Fruit fly (Drosophila melanogaster) whole organism, prepupa: ENCODE data around the gene CG10274.

ENCODE experiments used
- CG11294 ChIP-seq: fragments of 200-800 bp; sonication (Bioruptor generic); IDR thresholded peaks from 2 replicates; pipeline ENCODE4 v1.3.6; 2022; ENCODE audit warnings: missing biosample characterization, missing genetic modification characterization
- CG1621 ChIP-seq: fragments of 200-800 bp; sonication (Bioruptor generic); optimal IDR thresholded peaks from 3 replicates; lab custom pipeline; 2018; ENCODE audit warnings: missing biosample characterization, mild to moderate bottlenecking, missing genetic modification characterization
- CG3032 ChIP-seq: fragments of 200-800 bp; optimal IDR thresholded peaks from 2 replicates; lab custom pipeline; 2019; ENCODE audit warnings: missing biosample characterization, mild to moderate bottlenecking, missing genetic modification characterization, moderate library complexity
- CG32006 ChIP-seq: fragments of 200-800 bp; sonication (Bioruptor generic); optimal IDR thresholded peaks from 3 replicates; lab custom pipeline; 2017; ENCODE audit warnings: missing biosample characterization, mild to moderate bottlenecking, missing genetic modification characterization
- CG6808 ChIP-seq: fragments of 200-800 bp; sonication (Bioruptor generic); optimal IDR thresholded peaks from 3 replicates; lab custom pipeline; 2017; ENCODE audit warnings: missing biosample characterization, missing genetic modification characterization, mild to moderate bottlenecking, moderate library complexity, missing genetic modification reagents
- CG8319 ChIP-seq: fragments of 200-800 bp; sonication (Bioruptor generic); optimal IDR thresholded peaks from 3 replicates; lab custom pipeline; 2016; ENCODE audit warnings: missing biosample characterization, missing genetic modification characterization
- CG8632 ChIP-seq: fragments of 200-800 bp; sonication (Bioruptor generic); optimal IDR thresholded peaks from 3 replicates; lab custom pipeline; 2016; ENCODE audit warnings: missing biosample characterization, missing genetic modification characterization
- Hr39 ChIP-seq: fragments of 200-800 bp; sonication (Bioruptor generic); optimal IDR thresholded peaks from 2 replicates; lab custom pipeline; 2016; ENCODE audit warnings: missing biosample characterization, missing genetic modification characterization
- esn ChIP-seq: fragments of 200-800 bp; sonication (Bioruptor generic); optimal IDR thresholded peaks from 2 replicates; lab custom pipeline; 2016; ENCODE audit warnings: missing biosample characterization, mild to moderate bottlenecking, missing genetic modification characterization, moderate library complexity
- lz ChIP-seq: fragments of 200-800 bp; sonication (Bioruptor generic); optimal IDR thresholded peaks from 3 replicates; lab custom pipeline; 2016; ENCODE audit warnings: missing biosample characterization, missing genetic modification characterization
- pdm3 ChIP-seq: fragments of 200-800 bp; sonication (Bioruptor generic); optimal IDR thresholded peaks from 3 replicates; lab custom pipeline; 2016; ENCODE audit warnings: missing biosample characterization, missing genetic modification characterization
- spab ChIP-seq: fragments of 200-800 bp; sonication (Bioruptor generic); optimal IDR thresholded peaks from 2 replicates; lab custom pipeline; 2017; ENCODE audit warnings: missing biosample characterization, mild to moderate bottlenecking, missing genetic modification characterization, missing genetic modification reagents
- ss ChIP-seq, 2 experiments: fragments of 200-800 bp; sonication (Bioruptor generic); optimal IDR thresholded peaks; 2 replicates in 1 of 2; 3 replicates in 1 of 2; lab custom pipeline; 2017 to 2018; ENCODE audit warnings: mild to moderate bottlenecking in 2 of 2, missing biosample characterization in 2 of 2, missing genetic modification characterization in 2 of 2, moderate library complexity in 1 of 2

DNA sequence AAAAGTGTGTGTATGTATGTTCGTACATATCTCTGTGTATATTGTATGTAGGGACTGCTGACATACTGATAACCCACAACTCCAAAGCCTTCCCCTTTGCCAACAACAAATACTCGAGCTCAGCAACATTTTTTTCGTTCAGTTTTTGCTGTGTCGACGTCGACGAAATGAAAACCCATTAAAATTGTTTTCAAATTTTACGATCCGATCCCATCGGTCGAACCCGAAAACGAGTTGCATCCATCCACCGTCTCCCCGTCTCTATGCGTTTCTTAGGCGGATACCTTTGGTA, 35.1 kb upstream of the CG10274 start:
- TF ChIP-seq CG8319 (GFP tag; lab: Kevin White, UChicago) = no peak
- no peak for TF ChIP-seq CG3032 (tag; lab: Kevin White, UChicago)
- TF ChIP-seq CG32006 = no peak
- TF ChIP-seq CG8632 (GFP tag; lab: Kevin White, UChicago) = no peak
- TF ChIP-seq spab (GFP tag; lab: Kevin White, UChicago) = no peak
- no peak for TF ChIP-seq Hr39 (GFP tag; lab: Kevin White, UChicago)
- TF ChIP-seq CG1621 (tag; lab: Kevin White, UChicago) = no peak
- TF ChIP-seq pdm3 (GFP tag; lab: Kevin White, UChicago) = no peak
- TF ChIP-seq esn (GFP tag; lab: Kevin White, UChicago) = no peak
- TF ChIP-seq ss (GFP tag; optimal IDR thresholded peaks at IDR 0.05; lab: Kevin White, UChicago) = no peak
- no peak for TF ChIP-seq lz
- no peak for TF ChIP-seq CG11294
- TF ChIP-seq CG6808 = no peak
